Worm (Caenorhabditis elegans) whole organism, late embryonic: ENCODE measurements around the gene F36F12.7.

Experiments used
- Y22D7AL.16 ChIP-seq: sonication (generic microtip); optimal IDR thresholded peaks from 2 replicates; lab custom pipeline; 2016; ENCODE audit warnings: missing genetic modification characterization, missing compliant biosample characterization
- dmd-4 ChIP-seq: sonication (generic microtip); optimal IDR thresholded peaks from 2 replicates; lab custom pipeline; 2016; ENCODE audit warnings: borderline replicate concordance, missing genetic modification characterization, missing compliant biosample characterization
- dve-1 ChIP-seq: sonication (generic microtip); optimal IDR thresholded peaks from 2 replicates; lab custom pipeline; 2017; ENCODE audit warnings: antibody characterized with exemption, mild to moderate bottlenecking, missing genetic modification characterization, missing compliant biosample characterization
- ets-4 ChIP-seq: sonication (generic microtip); optimal IDR thresholded peaks from 2 replicates; lab custom pipeline; 2016; ENCODE audit warnings: missing genetic modification characterization, missing compliant biosample characterization
- gmeb-2 ChIP-seq: sonication (generic microtip); optimal IDR thresholded peaks from 2 replicates; lab custom pipeline; 2016; ENCODE audit warnings: missing genetic modification characterization, inconsistent platforms, missing compliant biosample characterization
- hlh-13 ChIP-seq: fragments of 200-800 bp; sonication (Bioruptor generic); optimal IDR thresholded peaks from 2 replicates; lab custom pipeline; 2018; ENCODE audit warnings: mild to moderate bottlenecking, missing genetic modification characterization, missing compliant biosample characterization
- hlh-30 ChIP-seq: sonication (generic microtip); optimal IDR thresholded peaks from 2 replicates; lab custom pipeline; 2017; ENCODE audit warnings: antibody characterized with exemption, missing genetic modification characterization, missing compliant biosample characterization; ENCODE audit not compliant: insufficient read depth
- hlh-8 ChIP-seq: sonication (generic microtip); optimal IDR thresholded peaks from 2 replicates; lab custom pipeline; 2016; ENCODE audit warnings: missing genotype, missing genetic modification characterization, missing compliant biosample characterization
- lin-11 ChIP-seq: fragments of 200-800 bp; sonication (Bioruptor generic); optimal IDR thresholded peaks from 2 replicates; lab custom pipeline; 2018; ENCODE audit warnings: mild to moderate bottlenecking, missing genetic modification characterization, missing compliant biosample characterization
- madf-2 ChIP-seq: sonication (generic microtip); optimal IDR thresholded peaks from 2 replicates; lab custom pipeline; 2017; ENCODE audit warnings: missing genetic modification characterization, missing compliant biosample characterization
- nfya-1 ChIP-seq: sonication (generic microtip); optimal IDR thresholded peaks from 2 replicates; lab custom pipeline; 2017; ENCODE audit warnings: missing genetic modification characterization, mild to moderate bottlenecking, missing compliant biosample characterization, antibody characterized with exemption, moderate library complexity
- ref-2 ChIP-seq: sonication (generic microtip); optimal IDR thresholded peaks from 2 replicates; lab custom pipeline; 2016; ENCODE audit warnings: missing genetic modification characterization, missing compliant biosample characterization
- ttx-3 ChIP-seq: sonication (generic microtip); optimal IDR thresholded peaks from 2 replicates; lab custom pipeline; 2016; ENCODE audit warnings: missing genetic modification reagents, missing genetic modification characterization, missing compliant biosample characterization

ce11 chrV:2081894-2082293 is 17.2 kb upstream of the F36F12.7 start:
- TF ChIP-seq ref-2 (no peak), hlh-30 (tag; lab: Kevin White, UChicago) (no peak), gmeb-2 (tag; lab: Kevin White, UChicago) (no peak), dve-1 (no peak), Y22D7AL.16 (tag; lab: Kevin White, UChicago) (no peak), madf-2 (tag; lab: Kevin White, UChicago) (no peak), ttx-3 (tag; lab: Kevin White, UChicago) (no peak), dmd-4 (no peak), ets-4 (tag; lab: Kevin White, UChicago) (no peak), lin-11 (tag; lab: Kevin White, UChicago) (no peak), hlh-13 (no peak), nfya-1 (tag; lab: Kevin White, UChicago) (no peak), hlh-8 (tag; lab: Kevin White, UChicago) (peak; percentile 16)
